Worm (Caenorhabditis elegans) whole organism, L3 larva: ENCODE results near the gene clc-32.
A peak's percentile ranks its signal among the peaks of the same experiment; 100 is the strongest.

Source experiments
- R02D3.7 ChIP-seq: fragments of 150-350 bp; optimal IDR thresholded peaks from 2 replicates; lab custom pipeline; 2014; ENCODE audit warnings: missing biosample characterization, missing genetic modification characterization
- ZK546.5 ChIP-seq: sonication (generic microtip); optimal IDR thresholded peaks from 2 replicates; lab custom pipeline; 2017; ENCODE audit warnings: missing biosample characterization, missing genetic modification characterization
- aly-2 ChIP-seq: fragments of 150-350 bp; optimal IDR thresholded peaks from 2 replicates; lab custom pipeline; 2014; ENCODE audit warnings: missing biosample characterization, missing genetic modification characterization
- ceh-16 ChIP-seq: sonication (generic microtip); optimal IDR thresholded peaks from 2 replicates; lab custom pipeline; 2017; ENCODE audit warnings: missing biosample characterization, missing genetic modification characterization
- ceh-28 ChIP-seq: fragments of 150-350 bp; optimal IDR thresholded peaks from 2 replicates; lab custom pipeline; 2014; ENCODE audit warnings: missing biosample characterization, missing genetic modification reagents, missing genetic modification characterization
- ceh-82 ChIP-seq: fragments of 150-350 bp; optimal IDR thresholded peaks from 2 replicates; lab custom pipeline; 2014; ENCODE audit warnings: missing biosample characterization, missing genetic modification characterization
- daf-12 ChIP-seq: fragments of 150-350 bp; optimal IDR thresholded peaks from 2 replicates; lab custom pipeline; 2014; ENCODE audit warnings: missing biosample characterization, missing genetic modification reagents, missing genetic modification characterization
- egl-27 ChIP-seq: sonication (generic microtip); optimal IDR thresholded peaks from 4 replicates; lab custom pipeline; 2017; ENCODE audit warnings: missing biosample characterization, missing genetic modification reagents, missing genetic modification characterization
- egl-5 ChIP-seq: fragments of 150-350 bp; optimal IDR thresholded peaks from 2 replicates; lab custom pipeline; 2017; ENCODE audit warnings: missing biosample characterization, missing genetic modification reagents, missing genetic modification characterization, inconsistent platforms
- elt-1 ChIP-seq: fragments of 150-350 bp; optimal IDR thresholded peaks from 2 replicates; lab custom pipeline; 2014; ENCODE audit warnings: missing biosample characterization, missing genetic modification characterization
- elt-2 ChIP-seq: sonication (generic microtip); optimal IDR thresholded peaks from 2 replicates; lab custom pipeline; 2016; ENCODE audit warnings: missing genetic modification reagents, mild to moderate bottlenecking, missing genetic modification characterization, missing compliant biosample characterization
- elt-3 ChIP-seq, 3 experiments: fragments of 150-350 bp in 1 of 3; sonication (generic microtip) in 2 of 3; optimal IDR thresholded peaks; 2 replicates in 2 of 3; 4 replicates in 1 of 3; lab custom pipeline; 2014 to 2017; ENCODE audit warnings: missing biosample characterization in 3 of 3, missing genetic modification characterization in 3 of 3
- eor-1 ChIP-seq, 2 experiments: fragments of 150-350 bp; optimal IDR thresholded peaks; 2 replicates each; lab custom pipeline; 2014 to 2018; ENCODE audit warnings: missing biosample characterization in 2 of 2, missing genetic modification characterization in 2 of 2
- fkh-10 ChIP-seq: sonication (generic microtip); optimal IDR thresholded peaks from 2 replicates; lab custom pipeline; 2017; ENCODE audit warnings: missing biosample characterization, missing genetic modification reagents, missing genetic modification characterization
- fkh-2 ChIP-seq: fragments of 150-350 bp; optimal IDR thresholded peaks from 2 replicates; lab custom pipeline; 2014; ENCODE audit warnings: missing biosample characterization, missing genetic modification reagents, missing genetic modification characterization
- hmg-11 ChIP-seq: sonication (generic microtip); optimal IDR thresholded peaks from 2 replicates; lab custom pipeline; 2016; ENCODE audit warnings: missing genetic modification characterization, missing compliant biosample characterization
- jun-1 ChIP-seq: fragments of 150-350 bp; optimal IDR thresholded peaks from 2 replicates; lab custom pipeline; 2014; ENCODE audit warnings: missing biosample characterization, missing genetic modification reagents, missing genetic modification characterization
- lin-39 ChIP-seq: fragments of 150-350 bp; optimal IDR thresholded peaks from 2 replicates; lab custom pipeline; 2018; ENCODE audit warnings: missing biosample characterization, missing genetic modification reagents, missing genetic modification characterization
- lsy-12 ChIP-seq: sonication (generic microtip); optimal IDR thresholded peaks from 2 replicates; lab custom pipeline; 2016; ENCODE audit warnings: mild to moderate bottlenecking, missing genetic modification characterization, missing compliant biosample characterization
- mml-1 ChIP-seq: fragments of 150-350 bp; sonication (generic microtip); optimal IDR thresholded peaks from 3 replicates; lab custom pipeline; 2014; ENCODE audit warnings: missing biosample characterization, missing genetic modification characterization
- nhr-11 ChIP-seq: fragments of 150-350 bp; optimal IDR thresholded peaks from 2 replicates; lab custom pipeline; 2014; ENCODE audit warnings: missing biosample characterization, missing genetic modification characterization
- nhr-23 ChIP-seq: fragments of 150-350 bp; optimal IDR thresholded peaks from 2 replicates; lab custom pipeline; 2014; ENCODE audit warnings: missing biosample characterization, missing genetic modification reagents, missing genetic modification characterization
- nhr-25 ChIP-seq: sonication (generic microtip); optimal IDR thresholded peaks from 2 replicates; lab custom pipeline; 2017; ENCODE audit warnings: missing biosample characterization, missing genetic modification characterization
- nhr-67 ChIP-seq: fragments of 150-350 bp; optimal IDR thresholded peaks from 2 replicates; lab custom pipeline; 2014; ENCODE audit warnings: missing biosample characterization, missing genetic modification characterization
- nhr-76 ChIP-seq: fragments of 150-350 bp; sonication (generic microtip); optimal IDR thresholded peaks from 5 replicates; lab custom pipeline; 2014; ENCODE audit warnings: missing biosample characterization, missing genetic modification characterization
- nhr-77 ChIP-seq: fragments of 150-350 bp; optimal IDR thresholded peaks from 2 replicates; lab custom pipeline; 2014; ENCODE audit warnings: missing biosample characterization, missing genetic modification characterization
- pha-4 ChIP-seq: fragments of 150-350 bp; optimal IDR thresholded peaks from 2 replicates; lab custom pipeline; 2014; ENCODE audit warnings: missing biosample characterization, missing genetic modification reagents, missing genetic modification characterization
- pqm-1 ChIP-seq: fragments of 150-350 bp; optimal IDR thresholded peaks from 2 replicates; lab custom pipeline; 2017; ENCODE audit warnings: missing biosample characterization, missing genetic modification characterization, inconsistent platforms
- sea-2 ChIP-seq: fragments of 150-350 bp; sonication (generic microtip); optimal IDR thresholded peaks from 4 replicates; lab custom pipeline; 2014; ENCODE audit warnings: missing biosample characterization, missing genetic modification reagents, missing genetic modification characterization
- skn-1 ChIP-seq: fragments of 150-350 bp; optimal IDR thresholded peaks from 2 replicates; lab custom pipeline; 2014; ENCODE audit warnings: missing biosample characterization, missing genetic modification characterization
- snpc-4 ChIP-seq: fragments of 150-350 bp; optimal IDR thresholded peaks from 2 replicates; lab custom pipeline; 2014; ENCODE audit warnings: missing biosample characterization, missing genetic modification characterization
- unc-39 ChIP-seq: sonication (generic microtip); optimal IDR thresholded peaks from 4 replicates; lab custom pipeline; 2017; ENCODE audit warnings: missing biosample characterization, missing genetic modification characterization
- ztf-11 ChIP-seq: fragments of 150-350 bp; optimal IDR thresholded peaks from 2 replicates; lab custom pipeline; 2014; ENCODE audit warnings: missing biosample characterization, missing genetic modification characterization
- ztf-4 ChIP-seq: fragments of 150-350 bp; optimal IDR thresholded peaks from 2 replicates; lab custom pipeline; 2014; ENCODE audit warnings: missing biosample characterization, missing genetic modification characterization

Gene clc-32

ce11 chrV:16180350-16180749 lies 39.4 kb upstream of the clc-32 start, which contains the start of gene str-106:
Gene str-106 (plus strand): TSS chrV:16180650.
- TF ChIP-seq nhr-11 (tag; lab: Kevin White, UChicago) (no peak), snpc-4 (tag; lab: Kevin White, UChicago) (no peak), fkh-2 (tag; lab: Kevin White, UChicago) (no peak), unc-39 (tag; lab: Kevin White, UChicago) (no peak), eor-1 (tag; optimal IDR thresholded peaks at IDR 0.05; lab: Kevin White, UChicago) (no peak), R02D3.7 (no peak), egl-27 (tag; lab: Kevin White, UChicago) (no peak), ceh-28 (tag; lab: Kevin White, UChicago) (no peak), nhr-25 (no peak), ceh-82 (tag; lab: Kevin White, UChicago) (no peak), nhr-67 (no peak), nhr-76 (tag; lab: Kevin White, UChicago) (no peak), elt-2 (tag; lab: Kevin White, UChicago) (no peak), daf-12 (tag; lab: Kevin White, UChicago) (no peak), jun-1 (tag; lab: Kevin White, UChicago) (no peak), skn-1 (no peak), ZK546.5 (no peak)

ce11 chrV:16175757-16176156 lies 34.8 kb upstream of the clc-32 start, which contains the start of gene cyp-33D1:
Gene cyp-33D1 (minus strand): TSS chrV:16175857.
- TF ChIP-seq nhr-67 (no peak), elt-3 (tag; optimal IDR thresholded peaks at IDR 0.05; lab: Kevin White, UChicago) (no peak), pqm-1 (no peak), nhr-11 (tag; lab: Kevin White, UChicago) (no peak), snpc-4 (tag; lab: Kevin White, UChicago) (no peak), egl-27 (tag; lab: Kevin White, UChicago) (no peak), sea-2 (GFP tag; lab: Kevin White, UChicago) (no peak), hmg-11 (tag; lab: Kevin White, UChicago) (no peak), elt-1 (tag; lab: Kevin White, UChicago) (no peak), fkh-10 (GFP tag; lab: Kevin White, UChicago) (no peak), pha-4 (tag; lab: Kevin White, UChicago) (no peak), lin-39 (tag; lab: Kevin White, UChicago) (no peak), egl-5 (tag; lab: Kevin White, UChicago) (no peak), mml-1 (tag; lab: Kevin White, UChicago) (no peak), ztf-11 (tag; lab: Kevin White, UChicago) (no peak), fkh-2 (tag; lab: Kevin White, UChicago) (no peak), aly-2 (tag; lab: Kevin White, UChicago) (no peak), nhr-77 (tag; lab: Kevin White, UChicago) (no peak)

ce11 chrV:16175227-16175626 lies 34.3 kb upstream of the clc-32 start:
- TF ChIP-seq pqm-1 (peak; percentile 35), elt-2 (tag; lab: Kevin White, UChicago) (peak; percentile 60), fkh-10 (GFP tag; lab: Kevin White, UChicago) (no peak)

- TF ChIP-seq ztf-4 (tag; lab: Kevin White, UChicago): no peak
- TF ChIP-seq R02D3.7: no peak
- TF ChIP-seq fkh-10 (GFP tag; lab: Kevin White, UChicago): no peak
- no peak for TF ChIP-seq eor-1 (tag; optimal IDR thresholded peaks at IDR 0.05; lab: Kevin White, UChicago)
- no peak for TF ChIP-seq egl-5 (tag; lab: Kevin White, UChicago)
- peak; percentile 23 for TF ChIP-seq elt-2 (tag; lab: Kevin White, UChicago)
- TF ChIP-seq ceh-16 (tag; lab: Kevin White, UChicago): no peak
- TF ChIP-seq egl-27 (tag; lab: Kevin White, UChicago): no peak
Measured at ce11 chrV:16174109-16174508, 33.1 kb upstream of the clc-32 start.

ce11 chrV:16171721-16172120 lies 30.8 kb upstream of the clc-32 start, which contains the start of gene K05D4.9:
Gene K05D4.9 (minus strand): TSS chrV:16171821.
- TF ChIP-seq pha-4 (tag; lab: Kevin White, UChicago) (no peak), lsy-12 (tag; lab: Kevin White, UChicago) (no peak), nhr-23 (no peak)
- TF ChIP-seq, all 47 proteins: peak for 0
